Worm (Caenorhabditis elegans) whole organism, early embryonic: ENCODE results near the gene T03D3.5.

Experiments
- ama-1 ChIP-seq: fragments of 150-350 bp; optimal IDR thresholded peaks from 2 replicates; lab custom pipeline; 2014
- ceh-36 ChIP-seq: sonication (generic microtip); optimal IDR thresholded peaks from 2 replicates; lab custom pipeline; 2016; ENCODE audit warnings: missing genetic modification characterization, inconsistent platforms, missing compliant biosample characterization
- flt-1 ChIP-seq: fragments of 200-800 bp; sonication (Bioruptor generic); IDR thresholded peaks from 2 replicates; pipeline ENCODE4 v1.3.6; 2022; ENCODE audit warnings: missing genetic modification characterization, missing compliant biosample characterization
- hnd-1 ChIP-seq: sonication (generic microtip); optimal IDR thresholded peaks from 2 replicates; lab custom pipeline; 2016; ENCODE audit warnings: missing genetic modification characterization, missing compliant biosample characterization
- scrt-1 ChIP-seq: fragments of 200-800 bp; sonication (Bioruptor generic); IDR thresholded peaks from 2 replicates; pipeline ENCODE4 v1.3.6; 2022; ENCODE audit warnings: missing genetic modification characterization, missing compliant biosample characterization
- tbx-37 ChIP-seq: fragments of 200-800 bp; sonication (Bioruptor generic); conservative IDR thresholded peaks from 2 replicates; pipeline ENCODE4 v1.3.6; 2022; ENCODE audit warnings: missing genetic modification reagents, missing genetic modification characterization, missing compliant biosample characterization
- tra-4 ChIP-seq: sonication (generic microtip); optimal IDR thresholded peaks from 2 replicates; lab custom pipeline; 2017; ENCODE audit warnings: missing genetic modification characterization, missing compliant biosample characterization

DNA sequence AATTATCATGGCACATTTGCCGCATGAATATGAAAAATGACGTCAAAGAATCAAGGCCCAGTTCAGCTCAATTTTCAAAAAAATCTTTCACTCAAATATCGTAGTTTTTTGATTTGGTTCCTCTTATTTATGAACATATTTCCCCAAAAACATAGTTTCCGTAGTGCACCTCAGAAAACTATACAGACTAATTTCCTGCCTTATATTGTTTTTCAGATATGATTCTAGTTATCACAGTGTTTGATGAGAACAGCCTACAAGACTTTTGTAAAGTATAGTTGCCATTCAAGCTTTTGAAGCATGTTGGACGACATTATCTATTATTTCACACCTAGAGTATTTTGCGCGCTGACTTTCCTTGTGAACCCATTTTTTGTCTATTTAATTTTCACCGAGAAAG, 6.0 kb upstream of the T03D3.5 start, which contains the start of gene srj-50:
- TF ChIP-seq ama-1 (lab: Kevin White, UChicago) (no peak), tra-4 (tag; lab: Kevin White, UChicago) (no peak), tbx-37 (GFP tag; lab: Robert Waterston, UW) (no peak), hnd-1 (no peak), flt-1 (no peak), ceh-36 (tag; lab: Kevin White, UChicago) (no peak), scrt-1 (GFP tag; lab: Robert Waterston, UW) (no peak)
